Worm (Caenorhabditis elegans): ENCODE measurements around the gene F43D2.3.

Gene F43D2.3

ce11 chrV:14631588-14631987 is at the start of gene F43D2.3:
Gene F43D2.3, plus strand, starts transcription at chrV:14631888.
- TF ChIP-seq him-1 (tag; optimal IDR thresholded peaks at IDR 0.05), result no peak
- no peak for TF ChIP-seq dao-5 (tag; optimal IDR thresholded peaks at IDR 0.05)
- no peak for TF ChIP-seq W03F9.2 (tag; optimal IDR thresholded peaks at IDR 0.05)

DNA sequence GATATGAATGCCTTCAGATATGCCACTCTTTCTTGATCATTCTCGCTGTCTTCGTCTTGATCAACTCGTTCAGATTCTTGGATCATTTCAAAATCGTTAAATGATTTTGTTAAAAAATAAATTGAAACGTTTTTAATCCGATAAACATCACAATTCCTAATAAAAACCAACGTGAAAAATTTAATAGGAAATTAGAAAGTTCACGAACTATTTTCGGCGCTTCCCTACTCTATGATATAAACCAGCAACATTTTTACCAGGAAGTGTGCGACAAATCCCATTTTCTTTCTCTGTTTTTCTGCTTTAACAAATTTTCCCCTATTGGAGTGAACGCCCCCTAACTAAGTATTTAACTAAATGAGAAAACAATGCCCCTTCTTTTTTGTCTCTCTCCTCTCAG is 46.3 kb upstream of the F43D2.3 start, which contains the start of gene Y40H4A.2:
Gene Y40H4A.2, minus strand, starts transcription at position 101 of the 400 bp plus-strand sequence.
- no peak for TF ChIP-seq dao-5 (tag; optimal IDR thresholded peaks at IDR 0.05)
- TF ChIP-seq him-1 (tag; optimal IDR thresholded peaks at IDR 0.05), result no peak
- TF ChIP-seq W03F9.2 (tag; optimal IDR thresholded peaks at IDR 0.05), result no peak

- no peak for TF ChIP-seq dao-5 (tag; optimal IDR thresholded peaks at IDR 0.05)
- no peak for TF ChIP-seq W03F9.2 (tag; optimal IDR thresholded peaks at IDR 0.05)
- no peak for TF ChIP-seq him-1 (tag; optimal IDR thresholded peaks at IDR 0.05)
Measured at ce11 chrV:14594103-14594502, 37.6 kb upstream of the F43D2.3 start.

DNA sequence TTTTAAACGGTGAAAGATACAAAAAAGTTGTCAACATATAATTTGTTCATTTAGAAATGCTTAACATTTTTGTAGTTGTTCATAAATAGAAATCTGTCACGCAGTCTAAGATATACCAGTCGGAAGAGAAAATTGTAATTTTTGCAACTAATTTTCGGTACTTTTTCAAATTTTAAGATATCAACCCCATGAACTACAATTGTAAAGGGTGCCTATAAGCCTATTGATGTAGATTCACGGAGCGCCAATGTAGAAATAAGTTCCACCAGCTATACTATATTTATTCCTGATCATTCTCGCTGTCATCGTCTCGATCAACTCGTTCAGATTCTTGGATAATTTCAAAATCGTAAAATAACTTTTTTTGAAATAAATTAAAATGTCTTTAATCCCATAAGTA is 36.7 kb upstream of the F43D2.3 start:
- no peak for TF ChIP-seq W03F9.2 (tag; optimal IDR thresholded peaks at IDR 0.05)
- no peak for TF ChIP-seq dao-5 (tag; optimal IDR thresholded peaks at IDR 0.05)
- TF ChIP-seq him-1 (tag; optimal IDR thresholded peaks at IDR 0.05), result no peak

- no peak for TF ChIP-seq him-1 (tag; optimal IDR thresholded peaks at IDR 0.05)
- no peak for TF ChIP-seq W03F9.2 (tag; optimal IDR thresholded peaks at IDR 0.05)
- no peak for TF ChIP-seq dao-5 (tag; optimal IDR thresholded peaks at IDR 0.05)
Measured at ce11 chrV:14595984-14596383, 35.7 kb upstream of the F43D2.3 start.

- no peak for TF ChIP-seq him-1 (tag; optimal IDR thresholded peaks at IDR 0.05)
- no peak for TF ChIP-seq dao-5 (tag; optimal IDR thresholded peaks at IDR 0.05)
- no peak for TF ChIP-seq W03F9.2 (tag; optimal IDR thresholded peaks at IDR 0.05)
Measured at ce11 chrV:14597005-14597680, 34.5 kb upstream of the F43D2.3 start, which contains the start of gene pes-9. Gene pes-9, minus strand, starts transcription at chrV:14597034.

DNA sequence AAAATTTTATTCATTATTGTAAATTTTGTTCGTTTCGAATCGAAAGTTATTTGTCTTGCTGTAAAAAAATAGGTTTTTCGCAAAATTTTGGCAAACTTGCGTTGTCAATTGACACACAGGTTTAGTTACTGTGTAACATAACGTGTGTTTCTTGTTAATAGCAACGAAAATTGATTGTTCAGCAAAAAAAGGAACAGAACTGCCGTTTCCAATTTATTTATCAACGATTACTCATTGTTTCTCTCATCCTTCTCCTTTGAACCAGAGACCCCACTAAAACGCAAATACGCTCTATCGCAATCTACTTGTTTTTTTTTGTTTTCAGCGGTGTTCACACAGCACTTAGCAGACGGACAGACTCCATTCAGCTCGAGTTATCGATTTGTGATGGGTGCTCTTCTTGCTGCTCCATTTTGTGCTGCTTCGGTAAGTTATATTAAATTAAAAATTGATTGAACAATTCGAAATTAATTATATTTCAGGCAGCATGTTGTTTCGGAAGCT is 34.0 kb upstream of the F43D2.3 start, which contains the start of gene R11H6.2:
Gene R11H6.2, plus strand, starts transcription at position 326 of the 504 bp plus-strand sequence.
- TF ChIP-seq W03F9.2 (tag; optimal IDR thresholded peaks at IDR 0.05) (no peak), dao-5 (tag; optimal IDR thresholded peaks at IDR 0.05) (no peak), him-1 (tag; optimal IDR thresholded peaks at IDR 0.05) (no peak)

- no peak for TF ChIP-seq dao-5 (tag; optimal IDR thresholded peaks at IDR 0.05)
- TF ChIP-seq him-1 (tag; optimal IDR thresholded peaks at IDR 0.05), result no peak
- no peak for TF ChIP-seq W03F9.2 (tag; optimal IDR thresholded peaks at IDR 0.05)
Measured at ce11 chrV:14599972-14600371, 31.7 kb upstream of the F43D2.3 start, which contains the start of gene glb-22. Gene glb-22, plus strand, starts transcription at chrV:14600272.

- no peak for TF ChIP-seq dao-5 (tag; optimal IDR thresholded peaks at IDR 0.05)
- no peak for TF ChIP-seq W03F9.2 (tag; optimal IDR thresholded peaks at IDR 0.05)
- TF ChIP-seq him-1 (tag; optimal IDR thresholded peaks at IDR 0.05), result no peak
Measured at ce11 chrV:14603755-14604154, 27.9 kb upstream of the F43D2.3 start.

ce11 chrV:14609643-14610042 is 22.0 kb upstream of the F43D2.3 start, which contains the start of gene R11H6.4:
Gene R11H6.4, plus strand, starts transcription at chrV:14609943.
- TF ChIP-seq dao-5 (tag; optimal IDR thresholded peaks at IDR 0.05) (no peak), him-1 (tag; optimal IDR thresholded peaks at IDR 0.05) (no peak), W03F9.2 (tag; optimal IDR thresholded peaks at IDR 0.05) (no peak)

DNA sequence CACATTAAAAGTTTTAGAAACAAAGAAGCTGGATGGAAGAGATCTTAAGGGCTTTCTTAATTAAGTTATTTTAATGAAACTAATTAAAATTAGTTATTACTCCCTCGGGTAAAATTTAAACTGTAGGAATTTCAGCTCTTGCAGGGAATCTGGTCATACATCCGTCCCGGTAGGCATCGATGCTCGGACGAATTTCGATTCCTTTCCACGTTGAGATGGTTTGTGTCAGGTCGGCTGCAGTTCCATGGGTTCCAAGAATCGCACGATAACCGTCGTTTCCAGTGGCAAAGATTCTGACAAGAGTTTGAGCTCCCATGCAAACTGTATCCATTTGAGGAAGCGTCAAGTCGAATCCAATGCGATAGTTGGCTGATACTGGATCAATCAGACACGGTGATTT is 20.9 kb upstream of the F43D2.3 start:
- TF ChIP-seq dao-5 (tag; optimal IDR thresholded peaks at IDR 0.05) (no peak), him-1 (tag; optimal IDR thresholded peaks at IDR 0.05) (no peak), W03F9.2 (tag; optimal IDR thresholded peaks at IDR 0.05) (no peak)

DNA sequence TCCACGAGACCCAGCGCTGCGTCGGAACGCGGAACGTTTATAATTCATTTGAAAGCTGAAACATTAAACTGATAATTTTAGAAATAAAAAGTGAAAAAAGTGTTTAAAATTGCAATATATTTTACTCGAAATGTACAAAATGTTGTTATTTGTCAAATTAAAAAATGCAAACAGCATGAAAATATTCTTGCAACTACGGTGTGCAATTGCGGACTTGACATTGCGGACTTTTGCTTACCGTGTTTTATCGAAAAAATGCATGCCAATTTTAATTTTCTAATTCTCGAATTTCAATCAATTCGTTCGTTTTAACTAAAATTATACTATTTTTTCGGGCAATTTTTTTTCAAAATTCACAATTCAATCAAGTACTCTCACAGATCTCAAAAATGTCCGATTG is 19.5 kb upstream of the F43D2.3 start, which contains the start of the genes R11H6.5 and ccnk-1:
Gene R11H6.5, minus strand, starts transcription at position 55 of the 400 bp plus-strand sequence.
Gene ccnk-1, plus strand, starts transcription at position 381 of the 400 bp plus-strand sequence.
- TF ChIP-seq him-1 (tag; optimal IDR thresholded peaks at IDR 0.05) (no peak), dao-5 (tag; optimal IDR thresholded peaks at IDR 0.05) (no peak), W03F9.2 (tag; optimal IDR thresholded peaks at IDR 0.05) (peak; percentile 62)

DNA sequence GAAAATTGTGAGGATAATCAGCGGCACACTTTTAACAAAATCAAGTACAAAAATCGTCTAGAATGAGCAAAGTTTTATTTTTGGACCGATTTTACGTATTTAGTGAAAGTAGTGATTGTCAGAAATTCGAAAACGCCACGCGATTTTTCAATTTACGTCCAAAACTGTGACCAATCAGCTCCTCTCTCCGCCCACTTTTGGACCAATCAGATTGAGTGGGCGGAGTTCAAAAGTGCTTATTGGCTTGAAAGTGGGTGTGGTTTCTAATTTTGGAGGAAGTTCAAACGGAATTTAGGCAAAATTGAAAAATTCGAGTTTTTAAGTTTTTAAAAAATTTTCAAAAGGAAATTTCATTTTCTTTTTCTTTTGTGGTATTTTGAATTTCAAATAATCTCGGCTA is 17.2 kb upstream of the F43D2.3 start:
- TF ChIP-seq him-1 (tag; optimal IDR thresholded peaks at IDR 0.05), result no peak
- no peak for TF ChIP-seq dao-5 (tag; optimal IDR thresholded peaks at IDR 0.05)
- TF ChIP-seq W03F9.2 (tag; optimal IDR thresholded peaks at IDR 0.05), result no peak

- TF ChIP-seq W03F9.2 (tag; optimal IDR thresholded peaks at IDR 0.05) (no peak), him-1 (tag; optimal IDR thresholded peaks at IDR 0.05) (no peak), dao-5 (tag; optimal IDR thresholded peaks at IDR 0.05) (no peak)
Measured at ce11 chrV:14615671-14616070, 16.0 kb upstream of the F43D2.3 start.

Measured in whole organism, L4/young adult.